Fruit fly (Drosophila melanogaster) whole organism, embryonic: ENCODE measurements around the gene CG16903.

Source experiments
- Asciz ChIP-seq: fragments of 200-800 bp; sonication (Bioruptor generic); optimal IDR thresholded peaks from 2 replicates; lab custom pipeline; 2017; ENCODE audit warnings: missing biosample characterization, mild to moderate bottlenecking, missing genetic modification characterization, missing genetic modification reagents
- B-H2 ChIP-seq: fragments of 200-800 bp; sonication (Bioruptor generic); optimal IDR thresholded peaks from 2 replicates; lab custom pipeline; 2018; ENCODE audit warnings: missing biosample characterization, mild to moderate bottlenecking, missing genetic modification characterization
- Bteb2 ChIP-seq: fragments of 200-800 bp; sonication (Bioruptor generic); optimal IDR thresholded peaks from 2 replicates; lab custom pipeline; 2016; ENCODE audit warnings: missing biosample characterization, missing genetic modification characterization
- CG10959 ChIP-seq: fragments of 200-800 bp; sonication (Bioruptor generic); IDR thresholded peaks from 2 replicates; pipeline ENCODE4 v1.3.6; 2022; ENCODE audit warnings: missing biosample characterization, missing genetic modification characterization
- CG11247 ChIP-seq: fragments of 200-800 bp; sonication (Bioruptor generic); IDR thresholded peaks from 2 replicates; pipeline ENCODE4 v1.3.6; 2022; ENCODE audit warnings: missing biosample characterization, missing genetic modification characterization
- CG15601 ChIP-seq: fragments of 200-800 bp; sonication (Bioruptor generic); optimal IDR thresholded peaks from 3 replicates; lab custom pipeline; 2019; ENCODE audit warnings: missing biosample characterization, mild to moderate bottlenecking, missing genetic modification characterization, moderate library complexity
- CG17359 ChIP-seq: fragments of 200-800 bp; sonication (Bioruptor generic); optimal IDR thresholded peaks from 3 replicates; lab custom pipeline; 2018; ENCODE audit warnings: missing biosample characterization, mild to moderate bottlenecking, missing genetic modification characterization, moderate library complexity
- CG18619 ChIP-seq: fragments of 200-800 bp; sonication (Bioruptor generic); optimal IDR thresholded peaks from 3 replicates; lab custom pipeline; 2017; ENCODE audit warnings: missing biosample characterization, mild to moderate bottlenecking, missing genetic modification characterization
- CG2889 ChIP-seq: fragments of 200-800 bp; sonication (Bioruptor generic); IDR thresholded peaks from 3 replicates; pipeline ENCODE4 v1.3.6; 2022; ENCODE audit warnings: missing biosample characterization, missing genetic modification characterization
- CG32767 ChIP-seq: fragments of 200-800 bp; sonication (Bioruptor generic); IDR thresholded peaks from 2 replicates; pipeline ENCODE4 v1.3.6; 2022; ENCODE audit warnings: missing biosample characterization, missing genetic modification characterization
- CG4282 ChIP-seq: fragments of 200-800 bp; sonication (Bioruptor generic); optimal IDR thresholded peaks from 2 replicates; lab custom pipeline; 2016; ENCODE audit warnings: missing biosample characterization, missing genetic modification characterization
- CG4328 ChIP-seq: fragments of 200-800 bp; sonication (Bioruptor generic); optimal IDR thresholded peaks from 3 replicates; lab custom pipeline; 2017; ENCODE audit warnings: missing biosample characterization, missing genetic modification reagents, missing genetic modification characterization
- CG4730 ChIP-seq: fragments of 200-800 bp; sonication (Bioruptor generic); IDR thresholded peaks from 2 replicates; pipeline ENCODE4 v1.3.6; 2022; ENCODE audit warnings: missing biosample characterization, missing genetic modification characterization
- CG6254 ChIP-seq: fragments of 200-800 bp; sonication (Bioruptor generic); optimal IDR thresholded peaks from 3 replicates; lab custom pipeline; 2017; ENCODE audit warnings: mild to moderate bottlenecking, missing biosample characterization, missing genetic modification reagents, missing genetic modification characterization
- CG7839 ChIP-seq: fragments of 200-800 bp; sonication (Bioruptor generic); optimal IDR thresholded peaks from 3 replicates; lab custom pipeline; 2018; ENCODE audit warnings: missing biosample characterization, mild to moderate bottlenecking, missing genetic modification characterization, moderate library complexity
- CG7963 ChIP-seq: fragments of 200-800 bp; sonication (Bioruptor generic); IDR thresholded peaks from 3 replicates; pipeline ENCODE4 v1.3.6; 2022; ENCODE audit warnings: missing biosample characterization, missing genetic modification characterization; ENCODE audit not compliant: partially characterized antibody
- CG8944 ChIP-seq: fragments of 200-800 bp; sonication (Bioruptor generic); optimal IDR thresholded peaks from 3 replicates; lab custom pipeline; 2016; ENCODE audit warnings: missing biosample characterization, missing genetic modification characterization
- CG9215 ChIP-seq: fragments of 200-800 bp; sonication (Bioruptor generic); IDR thresholded peaks from 2 replicates; pipeline ENCODE4 v1.3.6; 2022; ENCODE audit warnings: missing biosample characterization, missing genetic modification characterization
- CTCF ChIP-seq: fragments of 200-800 bp; sonication (Bioruptor generic); optimal IDR thresholded peaks from 2 replicates; lab custom pipeline; 2017; ENCODE audit warnings: missing biosample characterization, mild to moderate bottlenecking, missing genetic modification characterization, moderate library complexity
- CrebB ChIP-seq: fragments of 200-800 bp; sonication (Bioruptor generic); optimal IDR thresholded peaks from 3 replicates; lab custom pipeline; 2018; ENCODE audit warnings: missing biosample characterization, mild to moderate bottlenecking, missing genetic modification characterization
- D ChIP-seq, 2 experiments: fragments of 200-800 bp in 1 of 2; fragments of >200 bp in 1 of 2; sonication (Bioruptor generic) in 1 of 2; optimal IDR thresholded peaks; 2 replicates in 1 of 2; 3 replicates in 1 of 2; lab custom pipeline; 2017; ENCODE audit warnings: mild to moderate bottlenecking in 1 of 2, missing biosample characterization in 1 of 2, missing genetic modification characterization in 1 of 2, missing genetic modification reagents in 1 of 2
- Dfd ChIP-seq, 2 experiments: fragments of >200 bp; optimal IDR thresholded peaks; 2 replicates each; lab custom pipeline; 2017; ENCODE audit warnings: missing biosample characterization in 2 of 2, missing genetic modification characterization in 2 of 2
- Fer1 ChIP-seq: fragments of 200-800 bp; sonication (Bioruptor generic); optimal IDR thresholded peaks from 2 replicates; lab custom pipeline; 2017; ENCODE audit warnings: missing biosample characterization, mild to moderate bottlenecking, missing genetic modification characterization
- Fer2 ChIP-seq: fragments of 200-800 bp; sonication (Bioruptor generic); optimal IDR thresholded peaks from 2 replicates; lab custom pipeline; 2018; ENCODE audit warnings: missing biosample characterization, mild to moderate bottlenecking, missing genetic modification characterization, moderate library complexity
- Hr78 ChIP-seq, 2 experiments: fragments of 200-800 bp in 1 of 2; fragments of >200 bp in 1 of 2; sonication (Bioruptor generic) in 1 of 2; optimal IDR thresholded peaks; 2 replicates each; lab custom pipeline; 2017 to 2019; ENCODE audit warnings: missing biosample characterization in 2 of 2, missing genetic modification characterization in 2 of 2, mild to moderate bottlenecking in 1 of 2, moderate library complexity in 1 of 2
- Kr ChIP-seq: fragments of 200-800 bp; sonication (Bioruptor generic); optimal IDR thresholded peaks from 2 replicates; lab custom pipeline; 2017; ENCODE audit warnings: missing biosample characterization, mild to moderate bottlenecking, missing genetic modification characterization
- NK7.1 ChIP-seq: fragments of 200-800 bp; sonication (Bioruptor generic); optimal IDR thresholded peaks from 3 replicates; lab custom pipeline; 2016; ENCODE audit warnings: missing biosample characterization, missing genetic modification characterization
- Side ChIP-seq: fragments of 200-800 bp; sonication (Bioruptor generic); optimal IDR thresholded peaks from 2 replicates; lab custom pipeline; 2016; ENCODE audit warnings: missing biosample characterization, missing genetic modification characterization
- Xbp1 ChIP-seq: fragments of 200-800 bp; sonication (Bioruptor generic); optimal IDR thresholded peaks from 3 replicates; lab custom pipeline; 2016; ENCODE audit warnings: missing biosample characterization, mild to moderate bottlenecking, missing genetic modification characterization
- al ChIP-seq: fragments of 200-800 bp; sonication (Bioruptor generic); IDR thresholded peaks from 2 replicates; pipeline ENCODE4 v1.3.6; 2022; ENCODE audit warnings: missing biosample characterization, missing genetic modification characterization
- amos ChIP-seq: fragments of 200-800 bp; sonication (Bioruptor generic); IDR thresholded peaks from 2 replicates; pipeline ENCODE4 v1.3.6; 2022; ENCODE audit warnings: missing biosample characterization, missing genetic modification characterization; ENCODE audit not compliant: partially characterized antibody
- ap ChIP-seq: fragments of 200-800 bp; sonication (Bioruptor generic); IDR thresholded peaks from 2 replicates; pipeline ENCODE4 v1.3.6; 2022; ENCODE audit warnings: missing biosample characterization, missing genetic modification characterization
- bbx ChIP-seq: fragments of 200-800 bp; sonication (Bioruptor generic); IDR thresholded peaks from 2 replicates; pipeline ENCODE4 v1.3.6; 2022; ENCODE audit warnings: missing biosample characterization, missing genetic modification characterization; ENCODE audit not compliant: partially characterized antibody
- chinmo ChIP-seq: fragments of 200-800 bp; sonication (Bioruptor generic); IDR thresholded peaks from 4 replicates; pipeline ENCODE4 v1.3.6; 2022; ENCODE audit warnings: missing biosample characterization, missing genetic modification characterization; ENCODE audit not compliant: partially characterized antibody
- crp ChIP-seq, 2 experiments: fragments of 200-800 bp; sonication (Bioruptor generic); optimal IDR thresholded peaks; 2 replicates in 1 of 2; 3 replicates in 1 of 2; lab custom pipeline; 2017; ENCODE audit warnings: missing biosample characterization in 2 of 2, missing genetic modification characterization in 2 of 2, mild to moderate bottlenecking in 1 of 2, moderate library complexity in 1 of 2
- dmrt99B ChIP-seq: fragments of 200-800 bp; sonication (Bioruptor generic); optimal IDR thresholded peaks from 2 replicates; lab custom pipeline; 2018; ENCODE audit warnings: missing biosample characterization, mild to moderate bottlenecking, missing genetic modification characterization, moderate library complexity
- ems ChIP-seq: fragments of 200-800 bp; sonication (Bioruptor generic); optimal IDR thresholded peaks from 3 replicates; lab custom pipeline; 2016; ENCODE audit warnings: missing biosample characterization, missing genetic modification characterization
- esg ChIP-seq: fragments of 200-800 bp; sonication (Bioruptor generic); conservative IDR thresholded peaks from 2 replicates; pipeline ENCODE4 v1.3.6; 2022; ENCODE audit warnings: missing biosample characterization, missing genetic modification characterization
- ewg ChIP-seq: fragments of 200-800 bp; sonication (Bioruptor generic); optimal IDR thresholded peaks from 3 replicates; lab custom pipeline; 2017; ENCODE audit warnings: mild to moderate bottlenecking, missing biosample characterization, missing genetic modification reagents, missing genetic modification characterization
- fd96Cb ChIP-seq: fragments of 200-800 bp; sonication (Bioruptor generic); optimal IDR thresholded peaks from 2 replicates; lab custom pipeline; 2018; ENCODE audit warnings: missing biosample characterization, mild to moderate bottlenecking, missing genetic modification characterization, moderate library complexity
- ftz-f1 ChIP-seq: fragments of 200-800 bp; sonication (Bioruptor generic); optimal IDR thresholded peaks from 2 replicates; lab custom pipeline; 2016; ENCODE audit warnings: missing biosample characterization, missing genetic modification characterization
- gce ChIP-seq: fragments of 200-800 bp; sonication (Bioruptor generic); IDR thresholded peaks from 3 replicates; pipeline ENCODE4 v1.3.6; 2022; ENCODE audit warnings: missing biosample characterization, missing genetic modification characterization
- jing ChIP-seq: fragments of 200-800 bp; sonication (Bioruptor generic); optimal IDR thresholded peaks from 2 replicates; lab custom pipeline; 2018; ENCODE audit warnings: missing biosample characterization, mild to moderate bottlenecking, missing genetic modification characterization
- lola ChIP-seq, 3 experiments: fragments of >200 bp in 2 of 3; fragments of 200-800 bp in 1 of 3; sonication (Bioruptor generic) in 1 of 3; optimal IDR thresholded peaks; 2 replicates each; lab custom pipeline; 2017 to 2019; ENCODE audit warnings: missing biosample characterization in 3 of 3, missing genetic modification characterization in 3 of 3, mild to moderate bottlenecking in 1 of 3, moderate library complexity in 1 of 3
- mirr ChIP-seq: fragments of 200-800 bp; sonication (Bioruptor generic); optimal IDR thresholded peaks from 3 replicates; lab custom pipeline; 2018; ENCODE audit warnings: missing biosample characterization, mild to moderate bottlenecking, missing genetic modification characterization
- repo ChIP-seq: fragments of 200-800 bp; sonication (Bioruptor generic); optimal IDR thresholded peaks from 2 replicates; lab custom pipeline; 2016; ENCODE audit warnings: missing biosample characterization, missing genetic modification characterization
- sisA ChIP-seq: fragments of 200-800 bp; sonication (Bioruptor generic); IDR thresholded peaks from 2 replicates; pipeline ENCODE4 v1.3.6; 2022; ENCODE audit warnings: missing biosample characterization, missing genetic modification characterization
- sug ChIP-seq: fragments of 200-800 bp; optimal IDR thresholded peaks from 2 replicates; lab custom pipeline; 2019; ENCODE audit warnings: missing biosample characterization, mild to moderate bottlenecking, missing genetic modification characterization, moderate library complexity
- ttk ChIP-seq: fragments of 200-800 bp; sonication (Bioruptor generic); IDR thresholded peaks from 2 replicates; pipeline ENCODE4 v2.1.2; 2022; ENCODE audit warnings: missing biosample characterization, missing genetic modification characterization
- vfl ChIP-seq: fragments of 200-800 bp; sonication (Bioruptor generic); optimal IDR thresholded peaks from 2 replicates; lab custom pipeline; 2016; ENCODE audit warnings: missing biosample characterization, missing genetic modification characterization

Gene CG16903

dm6 chrX:2087501-2087900, 7.3 kb upstream of the CG16903 start (continued):
- peak; percentile 62 for TF ChIP-seq ap (GFP tag; lab: Robert Waterston, UW)
- TF ChIP-seq Fer1 (GFP tag; lab: Kevin White, UChicago): peak; percentile 22
- TF ChIP-seq fd96Cb: peak; percentile 50
- peak; percentile 99 for TF ChIP-seq CG6254 (GFP tag; lab: Kevin White, UChicago)
- peak; percentile 26 for TF ChIP-seq CG8944
- TF ChIP-seq CG15601 (tag; lab: Kevin White, UChicago): peak; percentile 43
- peak; percentile 65 for TF ChIP-seq sisA
- peak; percentile 45 for TF ChIP-seq Asciz (GFP tag; lab: Kevin White, UChicago)
- TF ChIP-seq amos (GFP tag; lab: Robert Waterston, UW): no peak
- no peak for TF ChIP-seq Dfd (GFP tag; optimal IDR thresholded peaks at IDR 0.05; lab: Kevin White, UChicago)
- TF ChIP-seq crp (GFP tag; optimal IDR thresholded peaks at IDR 0.05; lab: Kevin White, UChicago): no peak
- no peak for TF ChIP-seq Fer2 (tag; lab: Kevin White, UChicago)
- TF ChIP-seq repo (GFP tag; lab: Kevin White, UChicago): peak; percentile 9
- peak; percentile 71 for TF ChIP-seq CG18619 (GFP tag; lab: Kevin White, UChicago)
- 0 out of 4 replicates have a peak, but pooled peaks have one; percentile 19 for TF ChIP-seq chinmo (GFP tag; lab: Robert Waterston, UW)
- TF ChIP-seq Xbp1 (GFP tag; lab: Kevin White, UChicago): peak; percentile 60
- peak; percentile 69 for TF ChIP-seq CG7839 (tag; lab: Kevin White, UChicago)
- peak; percentile 55 for TF ChIP-seq ewg (GFP tag; lab: Kevin White, UChicago)
- peak; percentile 35; the same call in 1 of the 2 replicates for TF ChIP-seq esg
- TF ChIP-seq CG7963 (GFP tag; lab: Robert Waterston, UW): no peak
- TF ChIP-seq dmrt99B (tag; lab: Kevin White, UChicago): peak; percentile 76
- 0 out of 2 replicates have a peak, but pooled peaks have one; percentile 12 for TF ChIP-seq CG9215 (GFP tag; lab: Robert Waterston, UW)
- peak; percentile 22 for TF ChIP-seq Side (GFP tag; lab: Kevin White, UChicago)
- peak; percentile 53; the same call in 1 of the 2 replicates for TF ChIP-seq CG32767 (GFP tag; lab: Robert Waterston, UW)
- TF ChIP-seq CG11247 (GFP tag; lab: Robert Waterston, UW): peak; percentile 59
- TF ChIP-seq CG17359: peak; percentile 56
- TF ChIP-seq jing (GFP tag; lab: Kevin White, UChicago): peak; percentile 66
- no peak for TF ChIP-seq CTCF (GFP tag; lab: Kevin White, UChicago)
- TF ChIP-seq bbx: no peak
- TF ChIP-seq CG4730: no peak
- peak; percentile 36 for TF ChIP-seq ttk (GFP tag; lab: Robert Waterston, UW)
- no peak for TF ChIP-seq NK7.1 (GFP tag; lab: Kevin White, UChicago)
- TF ChIP-seq B-H2 (GFP tag; lab: Kevin White, UChicago): no peak
- peak; percentile 64; the same call in 2 of the 3 replicates for TF ChIP-seq gce (GFP tag; lab: Robert Waterston, UW)
- TF ChIP-seq CG4282 (GFP tag; lab: Kevin White, UChicago): no peak
- TF ChIP-seq al (GFP tag; lab: Robert Waterston, UW): 0 out of 2 replicates have a peak, but pooled peaks have one; percentile 27
- TF ChIP-seq lola (GFP tag; optimal IDR thresholded peaks at IDR 0.05; lab: Kevin White, UChicago): peak in 1 of 3 experiments; percentile 44

- TF ChIP-seq ems (GFP tag; lab: Kevin White, UChicago) (peak; percentile 74), Kr (GFP tag; lab: Kevin White, UChicago) (no peak), mirr (GFP tag; lab: Kevin White, UChicago) (no peak), Bteb2 (peak; percentile 47), CrebB (tag; lab: Kevin White, UChicago) (peak; percentile 73), sug (tag; lab: Kevin White, UChicago) (peak; percentile 53), vfl (GFP tag; lab: Kevin White, UChicago) (peak; percentile 17), CG2889 (GFP tag; lab: Robert Waterston, UW) (peak; percentile 56; the same call in 1 of the 3 replicates), CG10959 (GFP tag; lab: Robert Waterston, UW) (peak; percentile 78), Hr78 (GFP tag; optimal IDR thresholded peaks at IDR 0.05; lab: Kevin White, UChicago) (peak in 1 of 2 experiments; percentile 98), D (optimal IDR thresholded peaks at IDR 0.05; lab: Kevin White, UChicago) (no peak), D (GFP tag; optimal IDR thresholded peaks at IDR 0.05; lab: Kevin White, UChicago) (peak; percentile 77), CG4282 (GFP tag; lab: Kevin White, UChicago) (peak; percentile 27), ftz-f1 (GFP tag; lab: Kevin White, UChicago) (peak; percentile 30), CG4328 (peak; percentile 8)
Measured at dm6 chrX:2083678-2084162, 3.5 kb upstream of the CG16903 start.
